Worm (Caenorhabditis elegans) whole organism, L3 larva: ENCODE measurements around the gene rips-1.

Experiments
- fos-1 ChIP-seq: fragments of 150-350 bp; optimal IDR thresholded peaks from 2 replicates; lab custom pipeline; 2014; ENCODE audit warnings: missing biosample characterization, missing genetic modification characterization
- jun-1 ChIP-seq: fragments of 150-350 bp; optimal IDR thresholded peaks from 2 replicates; lab custom pipeline; 2014; ENCODE audit warnings: missing biosample characterization, missing genetic modification reagents, missing genetic modification characterization
- mdl-1 ChIP-seq: fragments of 150-350 bp; optimal IDR thresholded peaks from 2 replicates; lab custom pipeline; 2014; ENCODE audit warnings: missing biosample characterization, missing genetic modification characterization
- pha-4 ChIP-seq: fragments of 150-350 bp; optimal IDR thresholded peaks from 2 replicates; lab custom pipeline; 2014; ENCODE audit warnings: missing biosample characterization, missing genetic modification reagents, missing genetic modification characterization

ce11 chrV:3789770-3790169, 17.9 kb downstream of the rips-1 start, which contains the start of gene R08F11.7:
- TF ChIP-seq pha-4 (tag; lab: Kevin White, UChicago) (no peak), mdl-1 (tag; lab: Kevin White, UChicago) (no peak), jun-1 (tag; lab: Kevin White, UChicago) (no peak), fos-1 (tag; lab: Kevin White, UChicago) (no peak)
